Worm (Caenorhabditis elegans) whole organism, L4 larva: ENCODE data around the gene fbxb-104.

Experiments
- aly-2 ChIP-seq: sonication (generic microtip); optimal IDR thresholded peaks from 2 replicates; lab custom pipeline; 2018; ENCODE audit warnings: missing biosample characterization, missing genetic modification characterization
- ama-1 ChIP-seq: fragments of 150-350 bp; optimal IDR thresholded peaks from 2 replicates; lab custom pipeline; 2014; ENCODE audit warnings: inconsistent platforms, mixed read lengths
- daf-12 ChIP-seq: fragments of 150-350 bp; optimal IDR thresholded peaks from 2 replicates; lab custom pipeline; 2014; ENCODE audit warnings: missing biosample characterization, missing genetic modification reagents, missing genetic modification characterization
- daf-8 ChIP-seq: fragments of 200-800 bp; sonication (Bioruptor generic); IDR thresholded peaks from 2 replicates; pipeline ENCODE4 v1.3.6; 2022; ENCODE audit warnings: missing genetic modification characterization, missing compliant biosample characterization
- lin-13 ChIP-seq: fragments of 150-350 bp; optimal IDR thresholded peaks from 2 replicates; lab custom pipeline; 2014; ENCODE audit warnings: missing biosample characterization, missing genetic modification reagents, missing genetic modification characterization
- nhr-10 ChIP-seq: fragments of 150-350 bp; optimal IDR thresholded peaks from 2 replicates; lab custom pipeline; 2014; ENCODE audit warnings: missing biosample characterization, missing genetic modification characterization
- nhr-28 ChIP-seq: fragments of 150-350 bp; optimal IDR thresholded peaks from 2 replicates; lab custom pipeline; 2014; ENCODE audit warnings: missing biosample characterization, missing genetic modification characterization
- nhr-77 ChIP-seq: fragments of 150-350 bp; optimal IDR thresholded peaks from 2 replicates; lab custom pipeline; 2014; ENCODE audit warnings: missing biosample characterization, missing genetic modification characterization
- snpc-4 ChIP-seq: fragments of 150-350 bp; optimal IDR thresholded peaks from 2 replicates; lab custom pipeline; 2014; ENCODE audit warnings: missing biosample characterization, missing genetic modification characterization
- tag-97 ChIP-seq: fragments of 200-800 bp; sonication (Bioruptor generic); IDR thresholded peaks from 2 replicates; pipeline ENCODE4 v1.3.6; 2022; ENCODE audit warnings: missing genetic modification characterization, missing compliant biosample characterization
- unc-39 ChIP-seq: sonication (generic microtip); optimal IDR thresholded peaks from 2 replicates; lab custom pipeline; 2017; ENCODE audit warnings: missing biosample characterization, missing genetic modification characterization
- unc-62 ChIP-seq, 3 experiments: fragments of 150-350 bp in 1 of 3; sonication (generic microtip); optimal IDR thresholded peaks in 2 of 3; peaks in 1 of 3; 1 replicate in 1 of 3; 2 replicates in 2 of 3; lab custom pipeline; 2014 to 2017; ENCODE audit warnings: missing biosample characterization in 3 of 3, missing genetic modification characterization in 3 of 3, missing genetic modification reagents in 3 of 3, missing genotype in 1 of 3
- ztf-11 ChIP-seq: fragments of 150-350 bp; optimal IDR thresholded peaks from 2 replicates; lab custom pipeline; 2014; ENCODE audit warnings: missing biosample characterization, missing genetic modification characterization

- TF ChIP-seq nhr-10 (tag; lab: Kevin White, UChicago), result no peak
- no peak for TF ChIP-seq aly-2 (tag; lab: Kevin White, UChicago)
- no peak for TF ChIP-seq nhr-77
- TF ChIP-seq daf-12, result no peak
- TF ChIP-seq snpc-4 (tag; lab: Kevin White, UChicago), result no peak
- no peak for TF ChIP-seq lin-13 (GFP tag; lab: Kevin White, UChicago)
- no peak for TF ChIP-seq nhr-28
- no peak for TF ChIP-seq ztf-11 (tag; lab: Kevin White, UChicago)
- TF ChIP-seq ama-1, result no peak
- no peak for TF ChIP-seq unc-62 (GFP tag; optimal IDR thresholded peaks at IDR 0.05 in 1 of 2; lab: Kevin White, UChicago)
- TF ChIP-seq unc-62 (tag; optimal IDR thresholded peaks at IDR 0.05; lab: Kevin White, UChicago), result no peak
- no peak for TF ChIP-seq daf-8 (GFP tag; lab: Robert Waterston, UW)
- no peak for TF ChIP-seq tag-97 (GFP tag; lab: Robert Waterston, UW)
- no peak for TF ChIP-seq unc-39
Measured at ce11 chrII:3460048-3460447, 17.0 kb downstream of the fbxb-104 start, which contains the start of gene C16C8.7.
